Fruit fly (Drosophila melanogaster) ovary, adult (tissue): ENCODE data around the gene Vha16-3.
A peak's percentile ranks its signal among the peaks of the same experiment; 100 is the strongest.

Experiments
- CG17801 ChIP-seq: fragments of 200-800 bp; optimal IDR thresholded peaks from 2 replicates; lab custom pipeline; 2019; ENCODE audit warnings: missing biosample characterization, mild to moderate bottlenecking, missing genetic modification characterization, moderate library complexity; ENCODE audit not compliant: partially characterized antibody

Vha16-3 gene

DNA sequence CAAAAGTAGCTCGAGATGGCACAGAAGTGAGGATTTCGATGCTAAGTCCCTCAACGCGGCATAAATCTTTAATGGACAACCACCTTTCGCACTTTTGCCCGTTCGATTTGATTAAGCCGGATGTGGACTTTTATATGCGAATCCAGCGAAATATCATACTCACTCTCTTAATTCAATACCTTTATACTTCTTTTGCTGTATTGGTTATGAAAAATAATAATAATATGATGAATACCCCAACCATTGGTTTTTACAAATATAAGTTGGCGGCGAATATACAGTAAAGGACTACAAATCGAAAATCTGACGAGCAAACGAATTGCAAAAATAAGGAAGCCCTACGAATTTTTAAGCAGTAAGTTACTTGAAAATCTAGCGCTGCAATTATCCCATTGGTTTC lies at the start of gene Vha16-3:
Vha16-3 (plus strand) TSS at position 301 of the 400 bp plus-strand sequence.
- TF ChIP-seq CG17801, result no peak

DNA sequence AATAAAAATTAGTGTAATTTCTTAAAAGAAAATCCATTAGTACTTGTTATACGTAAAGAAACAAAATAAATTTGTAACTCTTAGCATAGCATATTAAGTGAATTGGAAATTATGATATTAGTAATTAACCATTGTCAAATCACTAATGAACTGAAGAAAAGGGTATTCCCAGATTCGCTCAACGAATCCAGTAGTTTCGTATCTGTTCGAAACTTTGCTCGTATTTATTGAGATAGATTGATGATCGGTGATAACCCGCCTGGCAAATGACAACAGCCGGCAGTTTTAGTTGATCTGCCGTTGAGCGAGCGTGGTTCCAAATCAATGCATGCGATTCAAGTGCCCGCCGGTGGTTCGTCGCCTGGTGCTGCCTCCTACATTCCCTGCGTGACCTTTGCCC lies 48.2 kb upstream of the Vha16-3 start, which contains the start of gene CG7560:
CG7560 (plus strand) TSS at position 301 of the 400 bp plus-strand sequence.
- TF ChIP-seq CG17801, result no peak

DNA sequence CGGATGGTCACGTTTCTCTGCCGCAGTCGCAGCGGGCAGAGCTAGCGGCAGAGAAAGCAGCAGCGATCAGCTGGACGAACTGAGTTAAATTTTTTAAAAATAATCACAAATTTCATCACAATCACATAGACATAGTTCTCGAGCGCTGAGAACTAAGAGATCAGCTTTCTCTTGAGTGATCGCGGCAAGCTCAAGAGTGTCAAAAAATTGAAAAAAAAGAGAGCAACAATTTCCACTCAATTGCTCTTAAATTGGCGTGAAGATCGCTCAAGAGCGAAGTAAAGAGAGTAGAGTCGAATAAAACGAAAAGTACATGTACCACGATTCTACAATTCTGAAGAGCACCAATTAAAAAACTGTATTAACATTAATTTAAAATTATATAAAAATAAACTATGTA lies 44.7 kb upstream of the Vha16-3 start:
- TF ChIP-seq CG17801, result no peak

DNA sequence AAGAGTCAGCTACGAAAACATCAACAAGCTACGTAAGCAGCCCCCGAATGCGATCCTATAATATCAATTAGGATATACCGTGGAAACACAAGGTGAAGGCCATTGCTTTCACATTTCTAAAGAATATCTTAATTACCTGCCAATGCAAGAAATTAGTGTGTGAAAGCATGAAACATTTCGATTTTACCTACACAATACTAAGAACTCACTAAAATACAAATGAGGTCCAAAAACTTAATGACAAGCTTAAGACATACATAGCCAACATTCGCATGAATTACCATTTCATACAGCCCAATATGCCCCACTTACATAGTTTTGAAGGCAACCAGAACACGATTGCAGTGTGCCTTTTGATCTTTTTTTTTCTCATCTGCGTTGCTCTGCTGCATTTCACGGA lies 43.4 kb upstream of the Vha16-3 start:
- no peak for TF ChIP-seq CG17801

DNA sequence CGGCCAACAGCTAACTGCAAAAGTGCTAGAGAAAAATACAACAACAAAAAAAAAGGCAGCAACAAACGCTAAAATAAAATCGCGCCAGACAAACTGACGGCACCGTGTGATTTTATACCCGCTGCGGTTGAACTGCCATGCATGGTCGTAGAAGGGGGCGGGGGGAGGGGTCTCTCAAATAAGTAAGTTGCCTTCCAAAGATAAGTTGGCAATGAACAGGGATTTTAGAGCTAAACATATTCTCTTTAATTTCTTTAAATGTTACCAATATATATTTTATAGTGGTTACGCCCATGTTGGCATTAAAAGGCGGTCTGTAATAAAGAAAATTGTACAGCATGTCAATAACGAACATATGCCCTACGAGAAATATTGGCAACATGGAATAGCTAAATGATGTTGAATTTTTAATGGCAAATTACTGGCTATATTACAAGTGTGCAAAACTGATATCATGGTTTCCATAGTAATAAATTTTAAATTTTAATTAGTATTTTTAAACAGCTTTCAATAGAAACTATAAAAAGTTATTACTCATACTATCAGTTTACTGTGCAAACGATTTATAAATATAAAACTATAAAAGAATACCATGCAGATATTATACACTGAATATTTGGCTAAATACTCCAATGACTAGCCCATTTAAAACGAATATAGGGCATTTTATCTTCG lies 41.7 kb upstream of the Vha16-3 start:
- TF ChIP-seq CG17801, result no peak

DNA sequence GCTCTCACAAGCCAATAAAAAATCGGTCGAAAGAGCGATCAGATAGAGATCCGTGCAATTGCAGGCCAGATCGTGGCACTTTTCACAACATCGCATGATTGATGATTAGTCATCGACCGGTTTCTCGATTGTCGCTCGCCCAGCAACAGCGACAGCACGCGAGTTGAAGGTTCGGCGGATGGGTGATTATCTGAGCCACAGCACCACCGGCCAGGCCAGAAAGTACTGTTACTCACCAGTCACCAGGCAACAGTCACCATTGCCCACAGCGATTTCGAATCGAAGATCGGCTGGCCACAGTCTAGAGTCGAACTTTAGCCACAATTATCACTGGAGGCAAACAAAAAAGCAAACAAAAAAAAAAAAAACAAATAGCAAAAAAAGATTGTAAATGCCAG lies 41.2 kb upstream of the Vha16-3 start:
- peak; percentile 26 for TF ChIP-seq CG17801

DNA sequence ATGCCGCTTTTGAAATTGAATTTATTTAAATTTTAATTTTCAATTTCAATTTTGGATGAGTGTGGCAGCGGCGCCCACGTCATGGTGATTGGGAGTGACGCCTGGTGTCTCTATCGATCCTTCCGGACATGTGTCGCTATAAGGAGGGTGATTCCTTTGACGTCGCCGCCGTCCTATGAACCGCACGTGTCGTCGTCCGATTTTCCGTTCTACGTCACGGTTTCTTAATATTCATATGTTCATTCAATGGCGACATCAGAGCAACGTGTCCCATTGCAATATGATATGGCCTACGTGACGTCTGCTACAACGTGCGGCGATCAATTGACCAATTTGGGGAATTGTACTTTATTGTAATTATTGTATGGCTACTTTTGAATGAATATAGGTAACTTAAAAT lies 40.6 kb upstream of the Vha16-3 start:
- no peak for TF ChIP-seq CG17801

DNA sequence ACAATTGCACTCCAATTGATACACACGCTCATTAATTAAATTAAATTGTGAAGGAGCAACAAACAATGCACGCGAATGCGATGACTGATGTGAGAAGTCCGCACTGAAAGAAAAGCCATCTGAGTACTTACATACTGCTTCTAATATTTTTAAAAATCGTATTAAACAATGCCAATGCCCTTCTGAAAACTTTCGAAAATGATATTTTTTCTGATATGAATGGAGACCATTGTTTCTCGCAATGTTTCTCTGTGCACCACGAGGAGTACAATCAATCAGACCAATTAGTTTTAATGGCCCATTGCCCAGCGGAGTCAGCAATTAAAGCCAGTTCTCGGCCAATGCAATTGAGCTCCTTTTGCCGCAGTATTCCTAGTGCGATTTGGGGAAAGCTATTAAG lies 39.9 kb upstream of the Vha16-3 start:
- TF ChIP-seq CG17801, result no peak

DNA sequence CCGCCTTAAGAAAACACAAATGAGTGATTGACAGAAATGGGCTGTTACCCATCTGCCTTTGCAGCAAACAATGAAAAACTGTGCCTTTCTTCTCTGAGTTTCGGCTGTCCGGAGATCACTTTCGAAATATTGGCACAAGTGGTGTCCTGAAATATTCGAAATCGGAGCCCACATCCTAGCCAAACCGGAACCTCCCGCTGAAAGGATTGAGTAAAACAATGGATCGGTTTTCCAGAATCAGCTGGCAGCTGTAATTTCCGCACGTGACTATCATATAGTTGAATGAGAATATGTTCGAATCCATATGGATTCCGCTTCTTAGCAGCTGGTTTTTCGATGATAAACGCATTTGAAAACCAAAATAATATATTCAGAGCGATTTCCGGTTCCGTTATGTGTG lies 39.0 kb upstream of the Vha16-3 start:
- no peak for TF ChIP-seq CG17801

DNA sequence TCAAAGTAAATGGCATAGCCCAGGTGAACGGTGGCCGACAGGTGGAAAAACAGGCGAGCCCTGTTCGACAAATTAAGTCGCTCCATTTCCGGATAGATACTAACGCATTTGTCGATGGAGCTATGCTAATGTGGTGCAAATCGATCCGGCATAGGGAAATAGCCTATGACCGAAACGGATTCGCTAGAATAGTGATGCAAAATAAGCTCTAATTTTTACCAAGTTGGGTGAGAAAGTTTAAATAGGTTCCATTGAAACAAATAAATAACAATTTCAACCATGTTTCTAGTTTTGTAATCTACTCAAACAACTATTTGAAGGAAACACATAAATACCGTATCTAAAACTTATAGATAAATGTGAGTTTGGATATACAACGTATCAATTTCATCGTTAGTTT lies 37.7 kb upstream of the Vha16-3 start, which contains the start of gene CG6149:
CG6149 (minus strand) TSS at position 101 of the 400 bp plus-strand sequence.
- TF ChIP-seq CG17801, result no peak

DNA sequence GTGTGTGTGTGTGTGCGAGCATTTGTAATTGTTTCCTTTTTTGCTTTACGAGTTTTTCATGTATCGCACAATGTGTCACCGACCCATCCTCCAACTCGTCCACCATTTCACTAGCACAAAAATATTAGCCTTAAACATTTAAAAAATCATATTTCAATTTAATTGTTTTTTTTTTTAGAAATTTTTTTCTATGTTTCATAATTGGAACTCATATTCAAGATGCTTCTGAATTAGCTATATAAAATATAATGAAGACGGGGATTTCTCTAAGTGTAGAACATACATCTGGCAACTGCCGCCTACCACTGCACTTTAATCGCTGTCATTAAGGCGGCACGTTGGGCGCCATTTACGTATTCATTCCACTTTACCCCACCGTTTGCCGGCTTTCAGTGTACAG lies 33.5 kb upstream of the Vha16-3 start:
- no peak for TF ChIP-seq CG17801

DNA sequence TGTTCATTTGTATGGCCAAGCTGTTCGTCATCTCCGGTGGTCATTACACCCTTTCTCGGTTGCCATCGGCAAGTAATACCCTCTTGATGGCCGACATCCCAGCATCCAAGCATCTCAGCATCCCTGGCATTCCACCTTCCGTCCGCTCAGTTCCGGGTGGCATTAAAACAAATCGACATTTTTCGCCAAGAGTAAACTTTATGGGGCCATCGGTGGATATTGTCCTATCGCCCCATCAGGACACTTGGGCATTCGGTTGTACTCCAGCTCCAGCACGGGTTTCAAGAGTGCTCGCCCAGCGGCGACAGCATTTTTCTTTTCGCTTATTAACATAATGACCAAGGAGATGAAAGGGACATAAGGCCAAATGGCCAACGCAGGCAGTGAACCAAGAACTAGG lies 32.8 kb upstream of the Vha16-3 start:
- no peak for TF ChIP-seq CG17801

DNA sequence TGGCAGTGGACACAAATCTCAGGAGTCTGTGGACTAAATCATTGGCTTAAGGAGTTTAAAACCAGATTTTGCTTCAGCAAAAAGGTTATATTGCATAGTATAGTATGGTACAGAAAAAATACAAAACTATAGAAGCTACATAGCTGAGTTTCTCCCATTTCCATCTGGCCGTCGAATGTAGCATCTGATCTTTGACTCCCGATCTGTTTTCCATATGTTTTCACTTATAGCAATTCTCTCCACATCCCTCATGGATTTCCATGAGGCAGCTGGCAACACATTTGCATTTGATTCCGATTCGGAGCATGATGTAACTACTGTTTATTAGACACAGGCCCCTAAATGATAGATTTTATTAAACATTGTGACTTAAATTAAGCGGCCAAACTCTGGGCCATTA lies 32.3 kb upstream of the Vha16-3 start:
- no peak for TF ChIP-seq CG17801

DNA sequence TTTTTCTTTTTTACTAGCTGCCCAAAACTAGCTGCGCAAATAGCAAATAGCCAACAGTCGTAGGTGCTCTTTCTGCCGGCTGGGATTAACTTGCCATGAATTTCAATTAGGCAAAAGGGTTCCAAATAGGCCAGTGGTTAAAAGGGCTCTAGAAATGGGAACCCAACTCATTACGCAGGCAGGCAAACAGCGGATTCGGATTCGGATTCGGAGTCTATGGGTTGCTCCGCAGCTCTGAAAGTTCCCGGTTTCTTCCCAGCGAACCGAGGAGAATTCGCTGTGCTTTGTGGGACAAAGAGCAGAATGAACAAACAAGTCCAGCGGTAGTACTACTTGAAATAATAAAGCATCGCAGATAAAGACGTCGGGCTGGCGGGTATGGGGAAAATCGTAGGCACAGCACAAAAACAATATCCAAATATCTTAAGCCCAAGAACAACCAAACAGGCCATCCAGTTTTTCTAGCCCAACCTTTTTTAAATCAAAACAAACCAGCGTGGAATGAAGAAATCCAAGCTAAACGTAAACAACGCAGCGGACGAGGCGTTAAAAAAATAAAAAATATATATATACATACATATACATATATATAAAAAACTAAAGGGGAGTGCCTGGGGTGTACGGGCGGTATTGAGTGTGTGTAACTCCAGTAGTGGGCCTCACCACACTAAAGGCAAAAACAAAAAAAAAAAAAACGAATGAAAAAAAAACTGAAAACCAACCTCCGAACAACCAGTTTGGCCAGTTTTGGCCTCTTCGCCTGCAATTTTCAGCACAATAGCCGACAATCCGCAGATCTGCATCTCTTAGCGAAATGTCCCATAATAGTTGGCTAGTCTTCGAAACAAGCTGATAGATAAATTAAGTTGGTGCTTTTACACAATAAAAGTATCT lies 31.0 kb upstream of the Vha16-3 start:
- TF ChIP-seq CG17801, result no peak

DNA sequence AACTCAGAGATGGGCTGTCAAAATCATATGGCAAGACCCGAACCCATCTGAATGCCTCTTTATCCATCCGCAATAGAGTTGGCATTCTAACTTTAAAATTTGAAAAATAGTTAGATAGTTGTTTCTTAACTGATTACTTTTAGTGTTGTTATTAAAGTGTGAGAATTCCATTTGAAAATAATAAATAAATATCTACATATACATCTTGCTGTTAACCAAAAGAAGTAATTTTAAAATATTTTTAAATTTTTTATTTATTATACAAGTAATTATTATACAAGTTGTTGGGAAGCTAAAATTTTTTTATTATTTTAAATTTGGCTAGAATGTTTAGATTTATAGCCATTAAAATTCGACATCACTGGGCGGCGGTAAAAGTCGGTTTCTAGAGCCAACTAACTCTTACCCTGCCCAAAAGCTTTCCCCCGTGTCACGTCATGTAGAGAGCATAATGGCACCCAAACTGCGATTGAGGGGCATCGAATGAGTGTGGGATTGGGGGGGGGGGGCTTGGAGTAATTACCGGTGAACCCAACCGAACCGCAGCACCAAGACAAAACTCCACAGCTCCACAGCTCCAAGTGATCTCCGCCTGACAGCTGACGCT lies 29.5 kb upstream of the Vha16-3 start:
- TF ChIP-seq CG17801, result no peak

DNA sequence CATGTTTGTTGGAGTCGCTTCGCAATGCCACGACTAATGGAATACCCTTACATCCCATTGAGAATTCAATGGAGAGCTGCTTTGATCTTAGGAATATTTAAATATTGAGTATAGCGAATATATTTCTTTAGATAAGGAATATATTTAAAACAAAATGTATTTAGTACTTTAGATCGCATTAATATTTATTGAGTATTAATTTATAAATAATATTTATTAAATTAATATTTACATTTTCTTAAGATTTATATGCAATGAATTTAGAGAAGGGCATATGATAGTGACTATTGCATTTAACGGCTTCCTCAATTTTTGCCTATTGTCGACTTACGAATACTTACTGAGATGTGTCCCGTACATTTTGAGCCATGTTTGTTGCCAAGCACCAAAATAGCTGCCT lies 28.9 kb upstream of the Vha16-3 start:
- no peak for TF ChIP-seq CG17801

DNA sequence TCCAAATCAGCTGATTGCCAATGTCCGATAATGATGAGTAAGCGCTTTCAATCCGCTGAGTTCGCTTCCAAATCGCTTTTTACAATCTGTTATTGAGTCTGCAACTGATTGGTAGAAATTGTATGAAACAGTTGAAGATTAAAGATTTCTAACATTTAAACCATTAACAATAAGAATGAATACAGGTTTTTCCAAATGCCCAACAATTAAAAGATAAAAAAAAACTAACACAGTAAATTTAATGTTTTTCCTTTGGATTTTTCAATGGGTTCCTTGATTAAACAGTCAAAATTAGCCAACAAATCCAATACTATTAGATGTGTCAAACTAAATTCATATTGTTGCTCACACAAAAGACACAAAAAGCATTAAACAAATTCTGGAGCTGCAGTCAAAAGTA lies 28.2 kb upstream of the Vha16-3 start, which contains the start of gene CG7557:
CG7557 (plus strand) TSS at position 301 of the 400 bp plus-strand sequence.
- TF ChIP-seq CG17801, result no peak
